Worm (Caenorhabditis elegans): Measurements from ENCODE around the gene F45E12.6.

Gene F45E12.6

ce11 chrII:7314083-7314482 lies at the start of gene F45E12.6:
TSS of gene F45E12.6 (minus strand) at chrII:7314183.
- no peak for TF ChIP-seq cey-2 (tag; optimal IDR thresholded peaks at IDR 0.05; ENCODE audit: borderline replicate concordance, insufficient read depth)

- TF ChIP-seq lin-29 (GFP tag; IDR thresholded peaks at IDR 0.05) (no peak), unc-130 (GFP tag; optimal IDR thresholded peaks at IDR 0.05) (no peak), ama-1 (optimal IDR thresholded peaks at IDR 0.05) (no peak), Y48G9A.11 (GFP tag; IDR thresholded peaks at IDR 0.05) (no peak)
Measured at ce11 chrII:7358489-7358943, 44.5 kb upstream of the F45E12.6 start, which contains the start of gene insc-1. TSS of gene insc-1 (plus strand) at chrII:7358893.

ce11 chrII:7357176-7357575 lies 43.2 kb upstream of the F45E12.6 start:
- TF ChIP-seq nhr-77 (tag; optimal IDR thresholded peaks at IDR 0.05) (no peak), lin-29 (GFP tag; IDR thresholded peaks at IDR 0.05) (no peak), daf-12 (tag; optimal IDR thresholded peaks at IDR 0.05) (no peak), Y105C5A.15 (GFP tag; IDR thresholded peaks at IDR 0.05) (no peak), nhr-42 (GFP tag; IDR thresholded peaks at IDR 0.05) (no peak), nhr-111 (GFP tag; optimal IDR thresholded peaks at IDR 0.05) (no peak)

ce11 chrII:7356773-7357172 lies 42.8 kb upstream of the F45E12.6 start:
- no peak for TF ChIP-seq nhr-6 (tag; optimal IDR thresholded peaks at IDR 0.05)
- TF ChIP-seq nhr-25 (tag; optimal IDR thresholded peaks at IDR 0.05; ENCODE audit: borderline replicate concordance, insufficient read depth) = no peak
- TF ChIP-seq unc-130 (GFP tag; optimal IDR thresholded peaks at IDR 0.05) = no peak
- TF ChIP-seq sdz-12 (GFP tag; optimal IDR thresholded peaks at IDR 0.05) = no peak
- TF ChIP-seq egl-27 (tag; optimal IDR thresholded peaks at IDR 0.05) = no peak
- TF ChIP-seq F26F4.8 (GFP tag; conservative IDR thresholded peaks at IDR 0.05) = no peak
- no peak for TF ChIP-seq set-16 (GFP tag; IDR thresholded peaks at IDR 0.05)
- no peak for TF ChIP-seq mxl-2 (GFP tag; conservative IDR thresholded peaks at IDR 0.05)
- no peak for TF ChIP-seq ceh-20 (GFP tag; IDR thresholded peaks at IDR 0.05)
- no peak for TF ChIP-seq ceh-62 (tag; optimal IDR thresholded peaks at IDR 0.05)
- TF ChIP-seq lsy-2 (tag; optimal IDR thresholded peaks at IDR 0.05) = peak in 1 of 2 experiments; percentile 69
- peak; percentile 99 for TF ChIP-seq Y48G9A.11 (GFP tag; IDR thresholded peaks at IDR 0.05)
- TF ChIP-seq aha-1 (tag) = peak; percentile 53
- no peak for TF ChIP-seq nhr-42 (GFP tag; IDR thresholded peaks at IDR 0.05)
- peak; percentile 57 for TF ChIP-seq mes-2 (tag; optimal IDR thresholded peaks at IDR 0.05; ENCODE audit: poor library complexity, severe bottlenecking)
- no peak for TF ChIP-seq nhr-77 (tag; optimal IDR thresholded peaks at IDR 0.05)
- no peak for TF ChIP-seq mep-1 (tag; optimal IDR thresholded peaks at IDR 0.05)
- peak; percentile 91 for TF ChIP-seq T20F7.1 (GFP tag; optimal IDR thresholded peaks at IDR 0.05)
- no peak for TF ChIP-seq zag-1 (tag; optimal IDR thresholded peaks at IDR 0.05)
- TF ChIP-seq ama-1 (optimal IDR thresholded peaks at IDR 0.05) = no peak
- no peak for TF ChIP-seq ztf-7 (tag; optimal IDR thresholded peaks at IDR 0.05)
- TF ChIP-seq R02D3.7 (tag; optimal IDR thresholded peaks at IDR 0.05) = peak; percentile 63
- no peak for TF ChIP-seq cey-2 (tag; optimal IDR thresholded peaks at IDR 0.05; ENCODE audit: borderline replicate concordance, insufficient read depth)
- no peak for TF ChIP-seq nhr-237 (tag; optimal IDR thresholded peaks at IDR 0.05)
- no peak for TF ChIP-seq lin-39 (tag; optimal IDR thresholded peaks at IDR 0.05)
- TF ChIP-seq egl-43 (GFP tag; IDR thresholded peaks at IDR 0.05) = no peak

ce11 chrII:7356326-7356725 lies 42.3 kb upstream of the F45E12.6 start, which contains the start of gene haf-2:
TSS of gene haf-2 (minus strand) at chrII:7356426.
- TF ChIP-seq unc-62 (GFP tag; optimal IDR thresholded peaks at IDR 0.05 in 1 of 2) (peak in 1 of 2 experiments; percentile 51), unc-62 (tag; optimal IDR thresholded peaks at IDR 0.05) (no peak), saeg-2 (GFP tag; IDR thresholded peaks at IDR 0.05) (no peak)

Data from whole organism, L4 larva.